Worm (Caenorhabditis elegans) whole organism, early embryonic: ENCODE data around the gene actl-1.

ENCODE experiments used
- B0310.2 ChIP-seq: sonication (generic microtip); optimal IDR thresholded peaks from 2 replicates; lab custom pipeline; 2016; ENCODE audit warnings: mild to moderate bottlenecking, missing genetic modification characterization, missing compliant biosample characterization
- ama-1 ChIP-seq: fragments of 150-350 bp; optimal IDR thresholded peaks from 2 replicates; lab custom pipeline; 2014
- ceh-13 ChIP-seq: fragments of 200-800 bp; sonication (Bioruptor generic); optimal IDR thresholded peaks from 2 replicates; lab custom pipeline; 2018; ENCODE audit warnings: mild to moderate bottlenecking, missing genetic modification characterization, missing compliant biosample characterization
- hmbx-1 ChIP-seq: sonication (generic microtip); optimal IDR thresholded peaks from 2 replicates; lab custom pipeline; 2016; ENCODE audit warnings: mild to moderate bottlenecking, missing genetic modification characterization, missing compliant biosample characterization
- hnd-1 ChIP-seq: sonication (generic microtip); optimal IDR thresholded peaks from 2 replicates; lab custom pipeline; 2016; ENCODE audit warnings: missing genetic modification characterization, missing compliant biosample characterization
- sea-1 ChIP-seq: fragments of 200-800 bp; sonication (Bioruptor generic); conservative IDR thresholded peaks from 2 replicates; pipeline ENCODE4 v1.3.6; 2022; ENCODE audit warnings: missing genetic modification characterization, missing compliant biosample characterization
- tbx-37 ChIP-seq: fragments of 200-800 bp; sonication (Bioruptor generic); conservative IDR thresholded peaks from 2 replicates; pipeline ENCODE4 v1.3.6; 2022; ENCODE audit warnings: missing genetic modification reagents, missing genetic modification characterization, missing compliant biosample characterization

DNA sequence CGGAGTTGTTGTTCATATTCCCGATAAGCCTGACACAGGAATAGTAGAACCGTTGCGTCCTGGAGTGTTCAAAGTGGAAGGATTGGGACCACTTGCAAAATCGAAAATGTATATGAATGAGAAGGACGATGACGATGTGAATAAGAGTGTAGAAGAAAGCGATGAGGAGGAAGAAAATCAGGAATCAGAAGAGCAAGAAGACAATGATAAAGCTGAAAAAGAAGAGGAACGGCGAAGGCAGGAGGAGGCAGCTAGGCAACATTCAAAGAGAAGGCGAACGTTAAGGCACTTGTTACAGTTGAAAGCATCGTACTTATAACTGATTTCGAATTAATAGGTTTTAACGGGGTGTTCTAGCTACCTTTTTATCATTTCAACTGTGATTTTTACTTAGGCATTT, 44.0 kb upstream of the actl-1 start:
- TF ChIP-seq ceh-13 (GFP tag; lab: Kevin White, UChicago) (no peak), sea-1 (no peak), ama-1 (no peak), B0310.2 (tag; lab: Kevin White, UChicago) (no peak), hmbx-1 (no peak), tbx-37 (no peak), hnd-1 (tag; lab: Kevin White, UChicago) (no peak)
